Worm (Caenorhabditis elegans) whole organism, L4/young adult: Measurements from ENCODE around the gene hmg-12.

Source experiments
- W03F9.2 ChIP-seq: fragments of 150-350 bp; optimal IDR thresholded peaks from 2 replicates; lab custom pipeline; 2014; ENCODE audit warnings: missing biosample characterization, missing genetic modification characterization
- dao-5 ChIP-seq: sonication (generic microtip); optimal IDR thresholded peaks from 2 replicates; lab custom pipeline; 2016; ENCODE audit warnings: missing genotype, missing genetic modification characterization, moderate library complexity, missing compliant biosample characterization
- him-1 ChIP-seq: sonication (generic microtip); optimal IDR thresholded peaks from 2 replicates; lab custom pipeline; 2016; ENCODE audit warnings: missing genotype, missing genetic modification reagents, missing genetic modification characterization, missing compliant biosample characterization

- no peak for TF ChIP-seq dao-5 (tag; lab: Kevin White, UChicago)
- TF ChIP-seq him-1 (tag; lab: Kevin White, UChicago): no peak
- no peak for TF ChIP-seq W03F9.2 (tag; lab: Kevin White, UChicago)
These were observed 7.4 kb downstream of the hmg-12 start for ce11 chrII:11923620-11924298.
